Fruit fly (Drosophila melanogaster) whole organism, adult: ENCODE measurements around the gene Sfxn2.

ENCODE experiments used
- CG11617 ChIP-seq: fragments of 200-800 bp; sonication (Bioruptor generic); optimal IDR thresholded peaks from 2 replicates; lab custom pipeline; 2017; ENCODE audit warnings: mild to moderate bottlenecking, missing biosample characterization, missing genetic modification reagents, missing genetic modification characterization
- CG12768 ChIP-seq: fragments of 200-800 bp; sonication (Bioruptor generic); optimal IDR thresholded peaks from 2 replicates; lab custom pipeline; 2017; ENCODE audit warnings: missing biosample characterization, missing genetic modification characterization, mild to moderate bottlenecking, moderate library complexity, missing genetic modification reagents
- CG14711 ChIP-seq: fragments of 200-800 bp; sonication (Bioruptor generic); optimal IDR thresholded peaks from 2 replicates; lab custom pipeline; 2018; ENCODE audit warnings: missing biosample characterization, mild to moderate bottlenecking, missing genetic modification characterization, moderate library complexity
- CG1620 ChIP-seq: fragments of 200-800 bp; sonication (Bioruptor generic); optimal IDR thresholded peaks from 2 replicates; lab custom pipeline; 2016; ENCODE audit warnings: missing biosample characterization, missing genetic modification characterization
- CG5204 ChIP-seq: fragments of 200-800 bp; sonication (Bioruptor generic); optimal IDR thresholded peaks from 2 replicates; lab custom pipeline; 2016; ENCODE audit warnings: missing biosample characterization, missing genetic modification characterization
- CG7045 ChIP-seq: fragments of 200-800 bp; sonication (Bioruptor generic); optimal IDR thresholded peaks from 2 replicates; lab custom pipeline; 2017; ENCODE audit warnings: missing biosample characterization, mild to moderate bottlenecking, missing genetic modification characterization
- CG7101 ChIP-seq: fragments of 200-800 bp; sonication (Bioruptor generic); optimal IDR thresholded peaks from 2 replicates; lab custom pipeline; 2018; ENCODE audit warnings: missing biosample characterization, mild to moderate bottlenecking, missing genetic modification characterization, moderate library complexity
- Clk ChIP-seq: fragments of 200-800 bp; sonication (Bioruptor generic); optimal IDR thresholded peaks from 2 replicates; lab custom pipeline; 2017; ENCODE audit warnings: missing biosample characterization, missing genetic modification characterization
- Crg-1 ChIP-seq: fragments of 200-800 bp; sonication (Bioruptor generic); optimal IDR thresholded peaks from 2 replicates; lab custom pipeline; 2016; ENCODE audit warnings: missing biosample characterization, missing genetic modification characterization
- Hr96 ChIP-seq: fragments of 200-800 bp; sonication (Bioruptor generic); optimal IDR thresholded peaks from 2 replicates; lab custom pipeline; 2016; ENCODE audit warnings: missing biosample characterization, missing genetic modification characterization
- Mnt ChIP-seq: fragments of 200-800 bp; sonication (Bioruptor generic); optimal IDR thresholded peaks from 2 replicates; lab custom pipeline; 2016; ENCODE audit warnings: missing biosample characterization, mild to moderate bottlenecking, missing genetic modification characterization
- bab1 ChIP-seq: fragments of 200-800 bp; sonication (Bioruptor generic); optimal IDR thresholded peaks from 3 replicates; lab custom pipeline; 2019; ENCODE audit warnings: missing biosample characterization, mild to moderate bottlenecking, missing genetic modification characterization, moderate library complexity
- cic ChIP-seq: fragments of 200-800 bp; sonication (Bioruptor generic); optimal IDR thresholded peaks from 2 replicates; lab custom pipeline; 2017; ENCODE audit warnings: missing biosample characterization, mild to moderate bottlenecking, missing genetic modification characterization, moderate library complexity
- cnc ChIP-seq, 2 experiments: fragments of >200 bp; optimal IDR thresholded peaks; 2 replicates each; lab custom pipeline; 2017
- kay ChIP-seq: fragments of 200-800 bp; sonication (Bioruptor generic); peaks from one replicate; lab custom pipeline; 2016; ENCODE audit warnings: missing biosample characterization, missing genetic modification characterization, borderline replicate concordance
- ovo ChIP-seq: fragments of 200-800 bp; sonication (Bioruptor generic); optimal IDR thresholded peaks from 2 replicates; lab custom pipeline; 2016; ENCODE audit warnings: missing biosample characterization, missing genetic modification characterization
- pad ChIP-seq: fragments of 200-800 bp; sonication (Bioruptor generic); optimal IDR thresholded peaks from 3 replicates; lab custom pipeline; 2017; ENCODE audit warnings: missing biosample characterization, missing genetic modification characterization, mild to moderate bottlenecking, moderate library complexity, missing genetic modification reagents
- tj ChIP-seq: fragments of 200-800 bp; sonication (Bioruptor generic); optimal IDR thresholded peaks from 3 replicates; lab custom pipeline; 2017; ENCODE audit warnings: missing biosample characterization, mild to moderate bottlenecking, missing genetic modification characterization, moderate library complexity
- toe ChIP-seq: fragments of 200-800 bp; sonication (Bioruptor generic); optimal IDR thresholded peaks from 2 replicates; lab custom pipeline; 2016; ENCODE audit warnings: missing biosample characterization, missing genetic modification characterization

Gene Sfxn2

DNA sequence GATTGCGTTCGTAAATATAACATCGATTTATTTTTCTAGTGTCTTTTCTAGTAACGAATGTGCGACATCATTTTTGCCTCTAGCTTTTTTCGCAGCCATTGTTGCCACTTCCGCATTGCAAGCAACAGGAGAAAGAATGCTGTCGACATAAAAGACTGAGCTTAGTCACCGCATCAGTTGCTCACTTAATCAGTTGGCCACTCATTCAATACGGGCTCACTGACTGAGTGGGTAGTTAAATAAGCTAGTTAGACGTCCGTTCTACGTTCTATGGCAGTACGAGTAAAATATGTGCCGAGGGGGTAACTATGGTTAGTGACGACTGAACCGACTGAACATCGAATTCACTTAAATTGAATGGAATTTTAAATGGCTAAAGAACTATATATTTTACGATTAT, 13.0 kb downstream of the Sfxn2 start:
- no peak for TF ChIP-seq CG11617
- TF ChIP-seq CG1620 (GFP tag; lab: Kevin White, UChicago): no peak
- TF ChIP-seq ovo: no peak
- no peak for TF ChIP-seq CG7045 (GFP tag; lab: Kevin White, UChicago)
- no peak for TF ChIP-seq pad (GFP tag; lab: Kevin White, UChicago)
- TF ChIP-seq bab1 (GFP tag; lab: Kevin White, UChicago): no peak
- no peak for TF ChIP-seq Clk (GFP tag; lab: Kevin White, UChicago)
- no peak for TF ChIP-seq CG14711 (tag; lab: Kevin White, UChicago)
- peak; percentile 70 for TF ChIP-seq kay (GFP tag; lab: Kevin White, UChicago)

DNA sequence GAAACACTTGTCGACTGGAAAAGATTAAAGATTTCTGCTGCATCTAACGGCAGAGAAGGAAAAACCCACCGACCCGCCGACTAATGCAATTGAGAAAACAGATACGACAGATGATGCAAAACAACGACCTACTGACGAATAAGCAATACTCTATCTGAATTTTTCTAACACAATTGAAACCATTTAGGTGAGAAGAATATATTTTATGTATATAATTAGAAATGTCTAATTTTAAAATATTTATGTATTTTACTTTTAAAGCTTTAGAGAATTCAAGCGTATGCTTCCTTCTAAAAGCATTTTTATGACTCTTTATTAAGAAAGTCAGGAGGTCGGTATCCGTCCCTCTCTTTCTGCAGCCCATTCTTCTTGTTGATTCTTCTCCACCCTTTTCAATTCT, 15.5 kb downstream of the Sfxn2 start:
- TF ChIP-seq cic (no peak), cnc (optimal IDR thresholded peaks at IDR 0.05; lab: Kevin White, UChicago) (no peak), tj (GFP tag; lab: Kevin White, UChicago) (no peak), CG1620 (GFP tag; lab: Kevin White, UChicago) (no peak), pad (GFP tag; lab: Kevin White, UChicago) (no peak), CG5204 (no peak), CG11617 (no peak)

DNA sequence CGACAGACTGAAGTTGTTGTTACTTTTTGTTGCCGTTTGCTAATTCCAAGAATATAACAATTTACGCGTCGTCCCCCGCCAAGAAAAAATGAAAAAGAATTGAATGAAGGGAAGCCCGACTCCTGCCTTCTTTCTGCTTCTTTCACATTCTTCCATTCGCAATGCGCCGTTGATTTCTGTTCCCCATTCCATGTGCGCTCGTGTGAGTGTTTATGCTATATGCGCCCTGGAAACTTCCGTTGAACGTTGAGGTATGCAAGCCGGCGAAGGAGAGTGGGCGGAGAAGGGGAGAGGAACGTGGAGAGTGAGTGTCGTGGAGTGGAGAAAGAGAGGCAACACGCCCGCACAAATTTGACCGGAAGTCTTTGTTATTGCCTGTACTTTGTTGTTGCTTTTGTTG, 16.1 kb downstream of the Sfxn2 start:
- TF ChIP-seq CG1620 (GFP tag; lab: Kevin White, UChicago) (no peak), pad (GFP tag; lab: Kevin White, UChicago) (peak; percentile 98)

- TF ChIP-seq CG14711 (tag; lab: Kevin White, UChicago) (no peak), CG7045 (GFP tag; lab: Kevin White, UChicago) (no peak), pad (GFP tag; lab: Kevin White, UChicago) (peak; percentile 93), Crg-1 (GFP tag; lab: Kevin White, UChicago) (no peak), Mnt (no peak), cic (no peak), cnc (optimal IDR thresholded peaks at IDR 0.05; lab: Kevin White, UChicago) (no peak), CG7101 (tag; lab: Kevin White, UChicago) (no peak), Hr96 (GFP tag; lab: Kevin White, UChicago) (no peak), ovo (no peak), kay (GFP tag; lab: Kevin White, UChicago) (peak; percentile 28), Clk (GFP tag; lab: Kevin White, UChicago) (no peak), CG1620 (GFP tag; lab: Kevin White, UChicago) (no peak), tj (GFP tag; lab: Kevin White, UChicago) (peak; percentile 75), CG11617 (no peak), CG12768 (GFP tag; lab: Kevin White, UChicago) (no peak)
Measured at dm6 chr3L:19079798-19080691, 17.1 kb downstream of the Sfxn2 start.

DNA sequence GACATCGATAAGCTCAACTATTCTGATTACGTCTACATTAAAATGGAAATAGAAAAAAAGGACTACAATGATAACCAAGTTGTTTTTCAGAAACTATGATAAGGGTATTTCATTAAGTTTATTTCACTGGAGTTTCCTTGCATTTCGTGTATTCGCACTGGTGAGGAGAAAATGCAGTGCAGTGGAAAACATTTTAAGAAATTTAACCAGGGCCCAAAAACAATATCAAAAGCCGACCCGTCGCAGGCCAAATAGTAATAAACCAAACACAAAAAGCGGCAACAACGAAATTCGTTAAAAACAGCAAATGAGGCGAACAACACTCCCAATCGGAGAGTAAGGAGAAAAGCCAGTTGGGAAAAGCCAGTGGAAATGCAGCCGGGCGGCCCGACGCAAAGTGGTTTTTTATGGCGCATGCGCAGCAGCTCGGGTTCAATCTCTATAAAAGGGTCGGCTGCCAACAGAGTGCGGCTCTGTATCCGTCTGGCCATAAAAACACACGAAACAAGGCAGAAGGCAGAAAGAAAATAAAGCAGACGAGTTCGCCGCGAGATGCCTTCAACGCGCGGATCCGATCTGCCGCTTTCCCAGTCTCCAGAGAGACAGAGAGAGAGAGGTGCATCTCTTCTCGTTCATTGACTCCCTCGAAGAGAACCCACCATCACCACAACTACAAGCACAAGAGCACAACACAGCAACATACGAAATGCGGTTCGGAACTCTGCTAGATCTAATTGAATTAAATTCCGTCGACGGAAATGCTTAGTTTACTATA, 18.1 kb downstream of the Sfxn2 start:
- TF ChIP-seq cic (no peak), Crg-1 (GFP tag; lab: Kevin White, UChicago) (no peak), bab1 (GFP tag; lab: Kevin White, UChicago) (no peak)

DNA sequence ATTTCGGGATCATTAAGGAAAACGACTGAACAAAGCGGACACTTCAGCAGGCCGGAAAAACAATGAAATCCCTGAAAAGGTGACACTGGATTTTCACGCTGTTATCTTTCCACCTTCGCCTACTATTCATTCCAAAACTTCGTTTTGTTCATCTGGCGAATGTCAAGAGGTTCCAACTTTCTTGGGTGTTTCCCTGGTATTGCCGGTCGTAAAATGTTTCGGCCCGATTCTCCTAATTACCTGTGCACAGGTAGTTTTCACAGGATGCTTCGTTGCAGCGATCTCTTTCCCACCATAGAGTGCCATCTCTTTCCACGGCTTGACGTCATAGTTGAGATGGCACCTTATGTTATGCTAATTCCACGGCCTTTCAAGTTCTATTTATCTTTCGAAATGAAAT, 20.2 kb downstream of the Sfxn2 start:
- no peak for TF ChIP-seq CG7045 (GFP tag; lab: Kevin White, UChicago)
- no peak for TF ChIP-seq CG1620 (GFP tag; lab: Kevin White, UChicago)
- TF ChIP-seq CG14711 (tag; lab: Kevin White, UChicago): no peak
- TF ChIP-seq kay (GFP tag; lab: Kevin White, UChicago): no peak
- no peak for TF ChIP-seq toe (GFP tag; lab: Kevin White, UChicago)
- TF ChIP-seq cnc (optimal IDR thresholded peaks at IDR 0.05; lab: Kevin White, UChicago): no peak
- no peak for TF ChIP-seq cic
- no peak for TF ChIP-seq Hr96 (GFP tag; lab: Kevin White, UChicago)
- TF ChIP-seq Clk (GFP tag; lab: Kevin White, UChicago): no peak
- TF ChIP-seq Crg-1 (GFP tag; lab: Kevin White, UChicago): no peak

DNA sequence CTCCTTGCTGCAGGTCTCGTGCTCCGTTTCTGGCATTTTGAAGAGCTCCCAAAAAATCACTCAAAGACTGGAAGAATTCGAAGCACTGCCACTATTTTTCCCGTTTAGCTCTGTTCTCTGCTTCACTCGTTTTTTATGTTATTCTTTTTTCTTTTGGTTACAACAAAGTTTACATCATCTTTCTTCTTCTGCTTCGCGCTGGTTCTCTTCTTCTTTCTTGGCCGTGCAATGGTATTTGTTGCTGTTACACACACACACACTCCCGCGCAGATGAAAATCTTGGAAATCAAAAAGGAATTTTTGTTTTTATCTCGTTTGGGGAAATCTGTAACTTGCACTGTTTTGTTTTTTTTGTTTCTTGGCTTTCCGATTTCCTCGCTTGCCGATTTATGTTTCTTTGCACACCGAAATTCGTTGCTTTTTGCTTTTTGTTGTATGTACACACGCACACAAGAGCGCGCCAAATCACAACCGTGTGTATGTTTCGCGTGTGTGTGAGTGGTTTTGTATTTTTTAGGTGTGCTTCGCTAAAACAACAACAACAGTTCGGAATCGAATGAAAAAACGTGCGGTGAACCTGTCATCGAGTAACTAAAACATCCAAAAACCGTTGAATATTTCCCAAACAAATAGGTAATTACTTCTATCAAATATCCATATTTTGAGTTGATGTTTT, 22.9 kb downstream of the Sfxn2 start:
- TF ChIP-seq cnc (optimal IDR thresholded peaks at IDR 0.05; lab: Kevin White, UChicago) (no peak), cic (peak; percentile 41)
